Fruit fly (Drosophila melanogaster): ENCODE data around the gene CG32486.

Gene CG32486

dm6 chr3L:3083329-3084083 lies 12.9 kb upstream of the CG32486 start (continued):
- TF ChIP-seq CG16863 (GFP tag; optimal IDR thresholded peaks at IDR 0.05) (peak; percentile 58), sc (optimal IDR thresholded peaks at IDR 0.05) (no peak), sc (GFP tag; optimal IDR thresholded peaks at IDR 0.05) (peak; percentile 45), CG31388 (GFP tag; optimal IDR thresholded peaks at IDR 0.05) (no peak), Hmx (GFP tag; optimal IDR thresholded peaks at IDR 0.05) (no peak), Fer2 (tag; optimal IDR thresholded peaks at IDR 0.05) (peak; percentile 10), Hsf (GFP tag; optimal IDR thresholded peaks at IDR 0.05) (no peak), MESR4 (GFP tag; optimal IDR thresholded peaks at IDR 0.05) (no peak), hth (optimal IDR thresholded peaks at IDR 0.05) (no peak), Dref (GFP tag; IDR thresholded peaks at IDR 0.05) (peak; percentile 49), oc (tag; optimal IDR thresholded peaks at IDR 0.05) (no peak), Sry-δ (GFP tag; optimal IDR thresholded peaks at IDR 0.05) (no peak), CG9797 (GFP tag; optimal IDR thresholded peaks at IDR 0.05) (peak; percentile 3), CG14965 (GFP tag; optimal IDR thresholded peaks at IDR 0.05; ENCODE audit: borderline replicate concordance) (no peak), BtbVII (GFP tag; optimal IDR thresholded peaks at IDR 0.05) (peak; percentile 71), Usf (GFP tag; optimal IDR thresholded peaks at IDR 0.05) (no peak), CG9437 (GFP tag; optimal IDR thresholded peaks at IDR 0.05) (peak; percentile 4), hbn (GFP tag; IDR thresholded peaks at IDR 0.05; ENCODE audit: partially characterized antibody) (no peak), CG10147 (GFP tag; optimal IDR thresholded peaks at IDR 0.05) (no peak), kni (GFP tag; optimal IDR thresholded peaks at IDR 0.05) (peak; percentile 88), sna (GFP tag; IDR thresholded peaks at IDR 0.05; ENCODE audit: partially characterized antibody) (no peak), gfzf (GFP tag; optimal IDR thresholded peaks at IDR 0.05) (no peak), bigmax (GFP tag; optimal IDR thresholded peaks at IDR 0.05) (peak; percentile 17), Optix (GFP tag; IDR thresholded peaks at IDR 0.05) (no peak; the same call in 2 of the 3 replicates), CG15073 (GFP tag; optimal IDR thresholded peaks at IDR 0.05) (no peak), sqz (GFP tag; optimal IDR thresholded peaks at IDR 0.05) (peak; percentile 11), dan (GFP tag; IDR thresholded peaks at IDR 0.05) (no peak), CG17829 (tag; optimal IDR thresholded peaks at IDR 0.05) (peak; percentile 5), Mad (GFP tag; optimal IDR thresholded peaks at IDR 0.05) (no peak), CG11085 (GFP tag; IDR thresholded peaks at IDR 0.05) (no peak), Med (GFP tag) (peak; percentile 88), ro (GFP tag; IDR thresholded peaks at IDR 0.05) (no peak), CG3995 (GFP tag; optimal IDR thresholded peaks at IDR 0.05) (no peak), CG30403 (GFP tag; optimal IDR thresholded peaks at IDR 0.05) (no peak), CG6254 (GFP tag; optimal IDR thresholded peaks at IDR 0.05) (peak; percentile 77), Bteb2 (GFP tag; optimal IDR thresholded peaks at IDR 0.05) (no peak), CG12299 (tag; optimal IDR thresholded peaks at IDR 0.05) (peak; percentile 4), br (optimal IDR thresholded peaks at IDR 0.05) (no peak), CG7786 (GFP tag; optimal IDR thresholded peaks at IDR 0.05) (peak; percentile 21), z (GFP tag; IDR thresholded peaks at IDR 0.05) (peak; percentile 80), Sry-β (GFP tag; optimal IDR thresholded peaks at IDR 0.05) (no peak), CG8924 (tag; optimal IDR thresholded peaks at IDR 0.05) (peak; percentile 24), kah (GFP tag; optimal IDR thresholded peaks at IDR 0.05) (peak; percentile 22), gce (GFP tag; IDR thresholded peaks at IDR 0.05) (peak; percentile 65; the same call in 1 of the 3 replicates), pb (GFP tag; optimal IDR thresholded peaks at IDR 0.05) (no peak), CG4404 (GFP tag; IDR thresholded peaks at IDR 0.05) (no peak), crp (GFP tag; optimal IDR thresholded peaks at IDR 0.05) (peak in 1 of 2 experiments; percentile 59), CG9932 (GFP tag; IDR thresholded peaks at IDR 0.05) (peak; percentile 4; the same call in 1 of the 2 replicates), gt (GFP tag; IDR thresholded peaks at IDR 0.05) (no peak), tx (GFP tag; optimal IDR thresholded peaks at IDR 0.05) (no peak), dati (GFP tag; IDR thresholded peaks at IDR 0.05) (no peak)

All from whole organism, embryonic.